Worm (Caenorhabditis elegans) whole organism, L2 larva: ENCODE measurements around the gene ZK1320.5.

Experiments used
- ZK546.5 ChIP-seq: sonication (generic microtip); optimal IDR thresholded peaks from 2 replicates; lab custom pipeline; 2017; ENCODE audit warnings: missing biosample characterization, missing genetic modification characterization
- ama-1 ChIP-seq: fragments of 150-350 bp; optimal IDR thresholded peaks from 2 replicates; lab custom pipeline; 2018; ENCODE audit warnings: inconsistent platforms
- blmp-1 ChIP-seq: sonication (generic microtip); optimal IDR thresholded peaks from 2 replicates; lab custom pipeline; 2017; ENCODE audit warnings: missing genetic modification characterization, mild to moderate bottlenecking, missing compliant biosample characterization, antibody characterized with exemption, moderate library complexity; ENCODE audit not compliant: insufficient read depth
- elt-1 ChIP-seq: fragments of 150-350 bp; optimal IDR thresholded peaks from 2 replicates; lab custom pipeline; 2014; ENCODE audit warnings: missing biosample characterization, missing genetic modification characterization
- lin-39 ChIP-seq: fragments of 150-350 bp; optimal IDR thresholded peaks from 2 replicates; lab custom pipeline; 2014; ENCODE audit warnings: missing biosample characterization, missing genetic modification reagents, missing genetic modification characterization
- mdl-1 ChIP-seq, 2 experiments: fragments of 150-350 bp in 1 of 2; sonication (generic microtip) in 1 of 2; optimal IDR thresholded peaks; 2 replicates each; lab custom pipeline; 2017; ENCODE audit warnings: missing biosample characterization in 2 of 2, missing genetic modification characterization in 2 of 2
- nhr-237 ChIP-seq: fragments of 150-350 bp; optimal IDR thresholded peaks from 2 replicates; lab custom pipeline; 2014; ENCODE audit warnings: missing biosample characterization, missing genetic modification characterization
- nhr-77 ChIP-seq: fragments of 150-350 bp; optimal IDR thresholded peaks from 2 replicates; lab custom pipeline; 2014; ENCODE audit warnings: missing biosample characterization, missing genetic modification characterization
- skn-1 ChIP-seq: sonication (generic microtip); optimal IDR thresholded peaks from 2 replicates; lab custom pipeline; 2017; ENCODE audit warnings: missing biosample characterization, missing genetic modification characterization
- unc-62 ChIP-seq: fragments of 150-350 bp; optimal IDR thresholded peaks from 2 replicates; lab custom pipeline; 2014; ENCODE audit warnings: missing biosample characterization, missing genetic modification reagents, missing genetic modification characterization
- ztf-11 ChIP-seq: sonication (generic microtip); optimal IDR thresholded peaks from 2 replicates; lab custom pipeline; 2017; ENCODE audit warnings: missing biosample characterization, missing genetic modification characterization

ce11 chrII:9671308-9671707 lies 5.8 kb upstream of the ZK1320.5 start, which contains the start of gene ZK1320.7:
- TF ChIP-seq mdl-1 (tag; optimal IDR thresholded peaks at IDR 0.05; lab: Kevin White, UChicago) (no peak), nhr-237 (tag; lab: Kevin White, UChicago) (no peak), elt-1 (tag; lab: Kevin White, UChicago) (no peak), blmp-1 (tag; lab: Kevin White, UChicago) (no peak), ztf-11 (no peak), nhr-77 (no peak), lin-39 (tag; lab: Kevin White, UChicago) (no peak), ama-1 (no peak), unc-62 (GFP tag; lab: Kevin White, UChicago) (no peak), ZK546.5 (no peak), skn-1 (no peak)
